Worm (Caenorhabditis elegans) whole organism, young adult: Measurements from ENCODE around the gene W08F4.3.

Experiments used
- D2030.7 ChIP-seq: fragments of 200-800 bp; sonication (Bioruptor generic); IDR thresholded peaks from 2 replicates; pipeline ENCODE4 v1.3.6; 2022; ENCODE audit warnings: missing genetic modification reagents, missing genetic modification characterization, missing compliant biosample characterization
- F39B2.1 ChIP-seq: fragments of 200-800 bp; sonication (Bioruptor generic); IDR thresholded peaks from 2 replicates; pipeline ENCODE4 v1.3.6; 2022; ENCODE audit warnings: missing genetic modification reagents, missing genetic modification characterization, missing compliant biosample characterization
- F49E8.2 ChIP-seq: sonication (generic microtip); optimal IDR thresholded peaks from 3 replicates; lab custom pipeline; 2017; ENCODE audit warnings: missing genetic modification characterization, mild to moderate bottlenecking, missing compliant biosample characterization, antibody characterized with exemption, moderate library complexity; ENCODE audit not compliant: insufficient read depth
- F52B5.7 ChIP-seq: sonication (generic microtip); optimal IDR thresholded peaks from 2 replicates; lab custom pipeline; 2016; ENCODE audit warnings: mild to moderate bottlenecking, missing genetic modification characterization, missing compliant biosample characterization
- Y56A3A.18 ChIP-seq: fragments of 200-800 bp; sonication (Bioruptor generic); IDR thresholded peaks from 2 replicates; pipeline ENCODE4 v1.3.6; 2022; ENCODE audit warnings: missing genetic modification reagents, missing genetic modification characterization, missing compliant biosample characterization
- ama-1 ChIP-seq, 3 experiments: fragments of 150-350 bp in 1 of 3; sonication (generic microtip) in 2 of 3; optimal IDR thresholded peaks; 2 replicates each; lab custom pipeline; 2014 to 2018; ENCODE audit warnings: missing biosample characterization in 2 of 3, missing genetic modification characterization in 2 of 3, missing genetic modification reagents in 2 of 3
- aptf-3 ChIP-seq: fragments of 200-800 bp; sonication (Bioruptor generic); IDR thresholded peaks from 2 replicates; pipeline ENCODE4 v1.3.6; 2022; ENCODE audit warnings: missing genetic modification characterization, missing compliant biosample characterization
- attf-3 ChIP-seq: fragments of 200-800 bp; sonication (Bioruptor generic); conservative IDR thresholded peaks from 2 replicates; pipeline ENCODE4 v1.3.6; 2022; ENCODE audit warnings: missing genetic modification reagents, missing genetic modification characterization, missing compliant biosample characterization
- attf-6 ChIP-seq: fragments of 200-800 bp; sonication (Bioruptor generic); IDR thresholded peaks from 2 replicates; pipeline ENCODE4 v1.3.6; 2022; ENCODE audit warnings: missing genetic modification reagents, missing genetic modification characterization, missing compliant biosample characterization
- ceh-100 ChIP-seq: fragments of 200-800 bp; sonication (Bioruptor generic); IDR thresholded peaks from 2 replicates; pipeline ENCODE4 v1.3.6; 2022; ENCODE audit warnings: missing genetic modification reagents, missing genetic modification characterization, missing compliant biosample characterization
- ceh-58 ChIP-seq: fragments of 200-800 bp; sonication (Bioruptor generic); IDR thresholded peaks from 2 replicates; pipeline ENCODE4 v1.3.6; 2022; ENCODE audit warnings: missing genetic modification characterization, missing compliant biosample characterization
- egl-18 ChIP-seq: fragments of 200-800 bp; sonication (Bioruptor generic); IDR thresholded peaks from 2 replicates; pipeline ENCODE4 v1.3.6; 2022; ENCODE audit warnings: missing genetic modification reagents, missing genetic modification characterization, missing compliant biosample characterization
- egl-44 ChIP-seq: fragments of 200-800 bp; sonication (Bioruptor generic); IDR thresholded peaks from 2 replicates; pipeline ENCODE4 v1.3.6; 2022; ENCODE audit warnings: missing genetic modification reagents, missing genetic modification characterization, missing compliant biosample characterization
- fkh-3 ChIP-seq: sonication (generic microtip); optimal IDR thresholded peaks from 2 replicates; lab custom pipeline; 2016; ENCODE audit warnings: mild to moderate bottlenecking, missing genetic modification characterization, missing compliant biosample characterization
- hrde-1 ChIP-seq: sonication (generic microtip); optimal IDR thresholded peaks from 2 replicates; lab custom pipeline; 2016; ENCODE audit warnings: missing genetic modification characterization, mild to moderate bottlenecking, missing compliant biosample characterization, moderate library complexity, missing genotype, missing genetic modification reagents, borderline replicate concordance
- lag-1 ChIP-seq: fragments of 200-800 bp; sonication (Bioruptor generic); IDR thresholded peaks from 2 replicates; pipeline ENCODE4 v1.3.6; 2022; ENCODE audit warnings: missing genetic modification reagents, missing genetic modification characterization, missing compliant biosample characterization
- let-526 ChIP-seq: fragments of 200-800 bp; sonication (Bioruptor generic); IDR thresholded peaks from 2 replicates; pipeline ENCODE4 v1.3.6; 2022; ENCODE audit warnings: missing genetic modification reagents, missing genetic modification characterization, missing compliant biosample characterization
- let-607 ChIP-seq, 2 experiments: fragments of 200-800 bp in 1 of 2; sonication (Bioruptor generic) in 1 of 2; sonication (generic microtip) in 1 of 2; optimal IDR thresholded peaks; 2 replicates each; lab custom pipeline; 2016 to 2018; ENCODE audit warnings: mild to moderate bottlenecking in 2 of 2, missing compliant biosample characterization in 2 of 2, missing genetic modification characterization in 2 of 2, moderate library complexity in 2 of 2, missing genotype in 1 of 2
- lin-40 ChIP-seq: sonication (generic microtip); optimal IDR thresholded peaks from 2 replicates; lab custom pipeline; 2016; ENCODE audit warnings: missing genetic modification characterization, mild to moderate bottlenecking, missing compliant biosample characterization, missing genotype, missing genetic modification reagents
- lin-54 ChIP-seq: fragments of 200-800 bp; sonication (Bioruptor generic); optimal IDR thresholded peaks from 2 replicates; lab custom pipeline; 2018; ENCODE audit warnings: mild to moderate bottlenecking, missing genetic modification characterization, missing compliant biosample characterization
- lir-1 ChIP-seq: fragments of 200-800 bp; sonication (Bioruptor generic); conservative IDR thresholded peaks from 2 replicates; pipeline ENCODE4 v1.3.6; 2022; ENCODE audit warnings: missing genetic modification reagents, missing genetic modification characterization, missing compliant biosample characterization
- lsl-1 ChIP-seq: fragments of 200-800 bp; sonication (Bioruptor generic); optimal IDR thresholded peaks from 2 replicates; lab custom pipeline; 2018; ENCODE audit warnings: mild to moderate bottlenecking, missing genetic modification characterization, moderate library complexity, missing compliant biosample characterization
- madf-3 ChIP-seq: fragments of 200-800 bp; sonication (Bioruptor generic); IDR thresholded peaks from 2 replicates; pipeline ENCODE4 v1.3.6; 2022; ENCODE audit warnings: missing genetic modification reagents, missing genetic modification characterization, missing compliant biosample characterization
- madf-6 ChIP-seq: fragments of 200-800 bp; sonication (Bioruptor generic); IDR thresholded peaks from 2 replicates; pipeline ENCODE4 v1.3.6; 2022; ENCODE audit warnings: missing genetic modification reagents, missing genetic modification characterization, missing compliant biosample characterization
- madf-8 ChIP-seq: fragments of 200-800 bp; sonication (Bioruptor generic); conservative IDR thresholded peaks from 2 replicates; pipeline ENCODE4 v1.3.6; 2022; ENCODE audit warnings: missing genetic modification reagents, missing genetic modification characterization, missing compliant biosample characterization
- mel-28 ChIP-seq: sonication (generic microtip); optimal IDR thresholded peaks from 2 replicates; lab custom pipeline; 2016; ENCODE audit warnings: borderline replicate concordance, mild to moderate bottlenecking, missing genetic modification characterization, missing compliant biosample characterization
- nhr-179 ChIP-seq: sonication (generic microtip); optimal IDR thresholded peaks from 2 replicates; lab custom pipeline; 2016; ENCODE audit warnings: mild to moderate bottlenecking, missing genetic modification characterization, missing compliant biosample characterization
- nhr-27 ChIP-seq: fragments of 200-800 bp; sonication (Bioruptor generic); optimal IDR thresholded peaks from 2 replicates; lab custom pipeline; 2018; ENCODE audit warnings: mild to moderate bottlenecking, missing genetic modification characterization, moderate library complexity, missing compliant biosample characterization
- nhr-80 ChIP-seq: sonication (generic microtip); optimal IDR thresholded peaks from 2 replicates; lab custom pipeline; 2016; ENCODE audit warnings: missing genetic modification characterization, missing compliant biosample characterization
- repo-1 ChIP-seq: sonication (generic microtip); optimal IDR thresholded peaks from 2 replicates; lab custom pipeline; 2017; ENCODE audit warnings: mild to moderate bottlenecking, missing genetic modification characterization, missing compliant biosample characterization
- rpc-1 ChIP-seq, 2 experiments: fragments of 150-350 bp in 1 of 2; sonication (generic microtip) in 1 of 2; optimal IDR thresholded peaks; 2 replicates each; lab custom pipeline; 2014 to 2018; ENCODE audit warnings: missing biosample characterization in 1 of 2, missing genetic modification characterization in 1 of 2, missing genetic modification reagents in 1 of 2, missing genotype in 1 of 2
- snpc-3.4 ChIP-seq: sonication (generic microtip); optimal IDR thresholded peaks from 2 replicates; lab custom pipeline; 2017; ENCODE audit warnings: missing genetic modification characterization, mild to moderate bottlenecking, missing compliant biosample characterization, antibody characterized with exemption, moderate library complexity, missing genotype, missing genetic modification reagents
- snpc-4 ChIP-seq, 5 experiments: fragments of 150-350 bp in 1 of 5; sonication (generic microtip) in 4 of 5; optimal IDR thresholded peaks; 2 replicates each; lab custom pipeline; 2014 to 2018; ENCODE audit warnings: missing genetic modification characterization in 5 of 5, missing biosample characterization in 3 of 5, antibody characterized with exemption in 2 of 5, mild to moderate bottlenecking in 2 of 5, missing compliant biosample characterization in 2 of 5, missing genotype in 2 of 5, moderate library complexity in 2 of 5, missing genetic modification reagents in 1 of 5
- tlf-1 ChIP-seq: fragments of 200-800 bp; sonication (Bioruptor generic); optimal IDR thresholded peaks from 2 replicates; lab custom pipeline; 2018; ENCODE audit warnings: mild to moderate bottlenecking, missing genetic modification characterization, missing compliant biosample characterization
- xnd-1 ChIP-seq: sonication (generic microtip); optimal IDR thresholded peaks from 2 replicates; lab custom pipeline; 2016; ENCODE audit warnings: missing genotype, missing genetic modification reagents, missing genetic modification characterization, missing compliant biosample characterization

W08F4.3 gene

ce11 chrII:605267-605666, 24.9 kb downstream of the W08F4.3 start, which contains the start of gene W04H10.2:
Gene W04H10.2 (plus strand): TSS chrII:605567.
- no peak for TF ChIP-seq D2030.7 (GFP tag; lab: Robert Waterston, UW)
- no peak for TF ChIP-seq nhr-179 (tag; lab: Kevin White, UChicago)
- no peak for TF ChIP-seq madf-8 (GFP tag; lab: Robert Waterston, UW)
- TF ChIP-seq lin-54 (GFP tag; lab: Kevin White, UChicago), result no peak
- TF ChIP-seq xnd-1 (tag; lab: Kevin White, UChicago), result no peak
- TF ChIP-seq ceh-100, result no peak
- no peak for TF ChIP-seq lin-40 (tag; lab: Kevin White, UChicago)
- TF ChIP-seq egl-18 (GFP tag; lab: Robert Waterston, UW), result no peak
- TF ChIP-seq lir-1 (GFP tag; lab: Robert Waterston, UW), result no peak
- no peak for TF ChIP-seq tlf-1 (GFP tag; lab: Kevin White, UChicago)
- no peak for TF ChIP-seq F49E8.2 (tag; lab: Kevin White, UChicago)
- no peak for TF ChIP-seq lag-1 (GFP tag; lab: Robert Waterston, UW)
- TF ChIP-seq ceh-58, result no peak
- TF ChIP-seq lsl-1 (GFP tag; lab: Kevin White, UChicago), result no peak
- no peak for TF ChIP-seq aptf-3 (GFP tag; lab: Robert Waterston, UW)

ce11 chrII:606033-606432, 25.6 kb downstream of the W08F4.3 start, which contains the start of gene W04H10.5:
Gene W04H10.5 (plus strand): TSS chrII:606333.
- TF ChIP-seq let-526 (GFP tag; lab: Robert Waterston, UW), result no peak

DNA sequence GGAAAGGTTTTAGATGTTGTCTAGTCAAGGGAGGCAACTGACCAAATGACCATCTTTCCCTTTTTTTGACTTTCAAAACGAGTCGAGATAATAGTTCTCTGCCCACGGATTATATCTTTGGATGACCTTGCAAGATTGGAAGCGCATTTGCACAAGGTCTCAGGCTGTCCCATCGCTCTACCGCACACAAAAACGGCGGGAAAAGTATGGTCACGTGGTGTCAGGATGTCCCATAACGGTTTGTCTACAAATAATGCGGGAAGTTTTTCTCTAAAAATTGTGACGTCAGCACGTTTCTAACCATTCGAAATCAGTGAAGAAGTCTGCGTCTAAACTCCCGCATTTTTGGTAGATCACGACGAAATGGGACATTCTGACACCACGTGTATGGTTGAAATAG, 27.9 kb downstream of the W08F4.3 start, which contains the start of gene W04H10.6:
W04H10.6 (minus strand) TSS at position 101 of the 400 bp plus-strand sequence.
- TF ChIP-seq attf-3 (GFP tag; lab: Robert Waterston, UW) (no peak), repo-1 (tag; lab: Kevin White, UChicago) (no peak), snpc-4 (GFP tag; optimal IDR thresholded peaks at IDR 0.05; lab: Kevin White, UChicago) (no peak), snpc-4 (tag; optimal IDR thresholded peaks at IDR 0.05; lab: Kevin White, UChicago) (no peak), F52B5.7 (tag; lab: Kevin White, UChicago) (no peak), attf-6 (GFP tag; lab: Robert Waterston, UW) (no peak), fkh-3 (tag; lab: Kevin White, UChicago) (no peak), egl-44 (no peak), snpc-3.4 (tag; lab: Kevin White, UChicago) (no peak), nhr-80 (tag; lab: Kevin White, UChicago) (no peak), rpc-1 (optimal IDR thresholded peaks at IDR 0.05; lab: Kevin White, UChicago) (no peak), rpc-1 (tag; optimal IDR thresholded peaks at IDR 0.05; lab: Kevin White, UChicago) (no peak), madf-6 (GFP tag; lab: Robert Waterston, UW) (no peak), nhr-27 (no peak), Y56A3A.18 (GFP tag; lab: Robert Waterston, UW) (no peak), mel-28 (tag; lab: Kevin White, UChicago) (no peak), nhr-179 (tag; lab: Kevin White, UChicago) (no peak), F39B2.1 (GFP tag; lab: Robert Waterston, UW) (no peak), ama-1 (optimal IDR thresholded peaks at IDR 0.05; lab: Kevin White, UChicago) (no peak), ama-1 (GFP tag; optimal IDR thresholded peaks at IDR 0.05; lab: Kevin White, UChicago) (no peak), let-607 (tag; optimal IDR thresholded peaks at IDR 0.05; lab: Kevin White, UChicago) (no peak), hrde-1 (no peak), madf-3 (no peak)
- TF ChIP-seq, all 124 proteins: peak for 0
